Worm (Caenorhabditis elegans) whole organism, L4/young adult: ENCODE results near the gene T20D4.7.

Experiments
- W03F9.2 ChIP-seq: fragments of 150-350 bp; optimal IDR thresholded peaks from 2 replicates; lab custom pipeline; 2014; ENCODE audit warnings: missing biosample characterization, missing genetic modification characterization
- dao-5 ChIP-seq: sonication (generic microtip); optimal IDR thresholded peaks from 2 replicates; lab custom pipeline; 2016; ENCODE audit warnings: missing genotype, missing genetic modification characterization, moderate library complexity, missing compliant biosample characterization
- him-1 ChIP-seq: sonication (generic microtip); optimal IDR thresholded peaks from 2 replicates; lab custom pipeline; 2016; ENCODE audit warnings: missing genotype, missing genetic modification reagents, missing genetic modification characterization, missing compliant biosample characterization

T20D4.7 gene

DNA sequence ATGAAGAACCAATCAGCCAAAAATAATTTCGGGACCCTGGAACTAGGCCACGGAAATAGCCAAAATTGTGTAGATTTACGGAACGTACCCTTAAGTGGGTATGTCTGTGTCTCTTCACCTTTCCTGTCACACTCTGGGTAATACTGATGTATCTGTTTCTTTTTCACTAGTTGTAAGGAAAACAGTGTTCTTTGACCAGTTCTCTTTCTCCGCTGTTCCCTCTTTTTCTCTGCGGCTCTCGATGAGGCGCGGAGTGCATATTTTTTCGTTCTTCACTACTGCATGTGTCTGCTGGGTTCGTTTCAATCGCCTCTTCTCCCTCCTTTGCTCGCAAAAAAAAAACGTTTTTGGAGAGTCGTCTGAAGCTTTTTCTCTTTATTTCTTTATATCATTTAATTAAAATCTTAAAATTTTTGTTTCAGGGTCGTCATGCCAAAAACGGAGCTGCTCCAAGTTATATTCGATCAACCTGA is 1.4 kb downstream of the T20D4.7 start, which contains the start of gene arrd-22:
TSS of gene arrd-22 (plus strand) at position 423 of the 473 bp plus-strand sequence.
- no peak for TF ChIP-seq dao-5 (tag; lab: Kevin White, UChicago)

DNA sequence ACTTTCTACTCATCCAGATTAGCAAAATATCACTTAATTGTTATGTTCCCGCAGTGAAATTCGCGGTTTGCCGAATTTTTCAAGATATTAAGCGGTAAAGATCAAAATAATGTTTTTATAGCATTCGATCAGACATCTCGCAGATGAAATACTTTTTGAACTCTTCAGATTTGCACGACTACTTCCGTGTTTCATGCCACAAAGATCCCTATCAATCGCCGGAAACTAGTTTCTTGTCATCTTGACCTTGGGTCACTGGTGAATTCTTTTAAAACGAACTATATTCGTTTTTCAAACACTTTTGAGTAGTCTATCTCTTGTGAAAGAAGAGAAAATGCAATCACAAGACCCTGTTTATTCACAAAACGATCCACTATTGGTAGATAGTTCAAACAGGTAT is 4.3 kb downstream of the T20D4.7 start, which contains the start of gene txt-11:
TSS of gene txt-11 (plus strand) at position 301 of the 400 bp plus-strand sequence.
- no peak for TF ChIP-seq dao-5 (tag; lab: Kevin White, UChicago)
- TF ChIP-seq him-1, result no peak
- no peak for TF ChIP-seq W03F9.2

DNA sequence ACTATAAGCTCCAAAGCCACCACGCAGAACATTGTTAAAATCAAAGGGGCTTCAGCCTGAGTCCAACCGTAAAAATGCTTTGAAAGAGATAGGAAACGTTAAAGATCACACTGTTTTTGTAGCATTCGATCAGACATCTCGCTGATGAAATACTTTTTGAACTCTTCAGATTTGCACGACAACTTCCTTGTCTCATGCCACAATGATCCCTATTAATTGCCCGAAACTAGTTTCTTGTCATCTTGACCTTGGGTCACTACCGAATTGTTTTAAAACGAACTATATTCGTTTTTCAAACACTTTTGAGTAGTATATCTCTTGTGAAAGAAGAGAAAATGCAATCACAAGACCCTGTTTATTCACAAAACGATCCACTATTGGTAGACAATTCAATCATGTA is 9.2 kb downstream of the T20D4.7 start, which contains the start of gene T20D4.3:
TSS of gene T20D4.3 (plus strand) at position 301 of the 400 bp plus-strand sequence.
- TF ChIP-seq him-1 (no peak), W03F9.2 (no peak), dao-5 (tag; lab: Kevin White, UChicago) (no peak)

DNA sequence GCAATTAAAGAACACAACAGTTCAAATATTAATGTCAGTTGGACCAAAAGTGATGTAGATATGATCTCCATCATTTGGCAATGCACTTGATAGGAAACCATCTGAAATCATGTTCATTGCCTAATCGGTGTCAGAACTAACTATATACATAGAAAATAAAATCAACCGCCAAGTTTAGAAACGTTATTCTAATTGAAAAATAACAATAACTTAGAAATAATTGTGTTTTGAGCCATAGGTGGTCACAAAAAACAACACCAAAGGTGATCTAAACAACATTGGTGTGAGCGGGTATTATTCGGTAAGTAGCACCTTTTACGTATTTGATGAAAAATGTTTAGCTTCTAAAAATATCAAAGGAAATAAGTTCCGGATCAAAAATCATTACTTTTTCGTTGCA is 15.6 kb downstream of the T20D4.7 start, which contains the start of gene srab-21:
TSS of gene srab-21 (minus strand) at position 101 of the 400 bp plus-strand sequence.
- TF ChIP-seq dao-5 (tag; lab: Kevin White, UChicago) (no peak), him-1 (no peak), W03F9.2 (no peak)

DNA sequence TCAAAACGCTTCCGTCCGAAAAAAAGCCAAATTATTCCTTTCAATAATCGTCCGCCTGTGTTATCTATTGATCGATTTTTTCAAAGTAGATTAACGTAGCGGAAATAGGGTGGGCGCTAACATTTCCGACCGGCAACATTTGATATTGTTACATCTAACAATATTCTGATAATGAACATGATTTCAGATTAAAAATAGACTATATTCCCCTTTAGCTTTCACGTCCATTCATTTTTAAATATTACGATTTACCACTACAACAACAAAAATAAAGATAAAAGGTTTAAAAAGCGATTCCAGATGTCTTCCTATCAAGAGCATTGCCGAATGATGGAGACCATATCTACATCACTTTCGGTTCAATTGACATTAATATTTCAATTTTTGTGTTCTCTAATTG is 17.4 kb downstream of the T20D4.7 start, which contains the start of gene srab-22:
TSS of gene srab-22 (plus strand) at position 301 of the 400 bp plus-strand sequence.
- TF ChIP-seq him-1 (no peak), W03F9.2 (no peak), dao-5 (tag; lab: Kevin White, UChicago) (no peak)

DNA sequence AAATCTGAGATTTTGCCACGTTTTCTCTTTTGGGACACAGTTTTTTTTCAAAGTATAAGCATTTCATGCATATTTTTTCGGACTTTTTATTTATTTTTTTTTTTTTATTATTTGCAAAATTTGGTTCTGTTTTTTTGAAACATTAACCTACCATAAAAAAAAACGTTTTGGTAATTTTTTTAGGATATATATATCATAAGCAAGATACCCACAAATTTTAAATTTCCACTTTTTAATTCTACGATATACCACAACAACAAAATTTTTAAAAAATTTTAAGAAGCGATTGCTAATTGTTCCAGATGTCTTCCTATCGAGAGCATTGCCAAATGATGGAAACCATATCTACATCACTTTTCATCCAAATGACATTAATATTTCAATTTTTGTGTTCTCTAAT is 20.0 kb downstream of the T20D4.7 start, which contains the start of gene srab-20:
TSS of gene srab-20 (plus strand) at position 301 of the 400 bp plus-strand sequence.
- TF ChIP-seq dao-5 (tag; lab: Kevin White, UChicago) (no peak), W03F9.2 (no peak), him-1 (no peak)

DNA sequence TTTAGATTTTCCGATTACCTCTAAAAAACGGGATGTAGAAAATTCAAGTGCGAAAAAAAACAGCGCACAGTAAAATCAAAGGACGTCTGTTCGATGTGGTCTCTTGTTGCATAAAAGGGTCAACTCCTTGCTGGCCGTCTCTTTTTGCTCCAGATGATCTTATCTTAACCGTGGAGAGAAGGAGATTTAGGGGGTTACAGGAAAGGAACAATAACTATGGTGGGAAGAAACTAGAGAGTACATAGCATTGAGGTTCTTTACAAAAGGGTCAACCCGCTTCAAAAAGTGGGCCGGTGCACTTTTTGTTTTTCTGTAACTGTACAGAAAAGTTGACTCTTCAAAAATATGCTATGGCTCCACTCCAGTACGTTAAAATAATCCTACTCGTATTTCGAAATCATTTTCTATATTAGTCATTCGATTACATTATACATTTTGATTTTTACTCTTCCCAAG is 22.9 kb downstream of the T20D4.7 start, which contains the start of the genes T20D4.19 and srj-9:
TSS of gene T20D4.19 (minus strand) at position 101 of the 456 bp plus-strand sequence.
TSS of gene srj-9 (plus strand) at position 406 of the 456 bp plus-strand sequence.
- TF ChIP-seq him-1, result no peak
- no peak for TF ChIP-seq W03F9.2
- TF ChIP-seq dao-5 (tag; lab: Kevin White, UChicago), result no peak

DNA sequence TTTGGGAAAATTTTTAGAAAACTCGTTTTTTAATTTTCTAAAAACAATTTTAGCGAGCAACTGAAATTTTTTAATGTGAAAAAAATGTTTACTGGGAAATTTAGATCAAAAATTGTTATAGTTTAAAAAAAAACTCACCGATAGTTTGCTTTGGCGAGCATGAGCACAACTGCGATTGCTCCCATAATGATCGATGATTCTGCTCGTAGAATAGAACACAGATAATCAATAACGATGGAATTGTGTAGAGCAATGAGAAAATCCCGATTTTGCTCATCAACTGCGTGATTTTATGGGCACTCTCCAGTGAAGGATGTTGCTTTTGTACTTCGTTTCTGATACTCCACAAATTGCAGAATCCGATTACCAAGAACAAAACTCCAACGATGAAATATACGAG is 33.9 kb downstream of the T20D4.7 start:
- no peak for TF ChIP-seq dao-5 (tag; lab: Kevin White, UChicago)
- no peak for TF ChIP-seq W03F9.2
- TF ChIP-seq him-1, result no peak

DNA sequence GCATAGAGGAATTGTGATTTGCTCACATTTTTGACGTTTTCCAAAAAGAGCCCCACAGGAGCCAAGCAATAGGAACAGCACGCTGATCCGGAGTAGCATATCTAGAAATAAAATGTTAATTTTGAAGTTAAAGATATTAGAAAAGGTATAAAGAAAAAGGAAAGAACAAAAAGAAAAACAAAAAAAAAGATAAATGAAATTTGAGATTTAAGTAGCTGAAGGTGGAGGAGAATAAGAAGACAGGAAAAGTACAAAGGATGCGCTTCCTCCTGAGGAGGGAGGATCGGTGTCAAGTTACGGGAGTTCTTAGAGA is 36.0 kb downstream of the T20D4.7 start, which contains the start of gene cfz-2:
TSS of gene cfz-2 (minus strand) at position 101 of the 313 bp plus-strand sequence.
- TF ChIP-seq W03F9.2 (no peak), him-1 (no peak), dao-5 (tag; lab: Kevin White, UChicago) (no peak)

DNA sequence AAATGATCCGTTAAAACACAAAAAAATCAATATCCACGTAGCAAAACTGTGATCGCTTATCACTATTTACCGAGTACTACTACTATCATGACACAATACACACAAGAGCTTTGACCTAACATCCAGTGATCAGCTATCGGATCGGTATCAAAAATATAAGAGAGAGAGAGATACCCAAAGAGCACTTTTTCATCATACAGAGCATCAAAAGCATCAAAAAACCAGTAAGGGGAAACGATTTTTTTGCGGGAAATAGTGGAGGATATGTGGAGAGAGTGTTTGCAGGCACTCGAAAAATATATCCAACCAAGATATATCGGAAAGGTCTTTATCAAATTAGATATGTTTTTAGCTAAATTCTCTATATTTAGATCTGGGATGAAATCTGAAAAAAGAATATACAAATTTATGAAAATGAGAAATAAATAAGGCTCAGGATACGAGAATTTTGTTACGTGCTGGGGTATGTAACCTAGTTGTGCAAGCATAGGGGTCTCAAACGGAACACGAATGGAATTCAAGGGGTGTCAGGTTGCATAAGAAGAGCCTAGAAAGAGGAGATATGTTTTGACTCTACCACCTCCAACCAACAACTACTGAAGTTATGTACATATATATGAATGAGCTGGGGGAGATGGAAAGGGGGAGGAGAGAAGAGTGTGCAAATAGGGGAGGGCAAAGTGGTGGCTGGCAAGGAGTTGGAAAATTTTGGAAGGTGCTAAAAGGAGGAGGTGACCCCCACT is 36.6 kb downstream of the T20D4.7 start:
- TF ChIP-seq him-1 (no peak), W03F9.2 (no peak), dao-5 (tag; lab: Kevin White, UChicago) (no peak)

DNA sequence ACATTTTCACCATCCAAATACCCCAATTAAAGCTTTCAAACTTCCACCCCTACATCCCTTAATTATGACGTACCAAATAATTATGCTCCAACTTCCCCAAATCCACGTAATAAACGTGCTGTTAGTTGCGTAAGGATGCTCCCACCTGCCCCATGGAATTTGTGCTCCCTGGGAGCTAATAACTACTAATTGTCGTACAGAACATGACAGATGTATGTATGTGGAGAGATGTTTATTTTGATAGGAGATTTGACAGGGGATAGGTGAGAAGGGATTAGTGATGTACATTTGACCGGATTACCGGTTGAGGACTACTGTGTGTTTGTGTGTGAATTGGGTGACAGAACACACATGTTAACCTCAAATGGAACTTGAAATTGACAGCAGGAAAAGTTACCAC is 41.1 kb downstream of the T20D4.7 start:
- TF ChIP-seq him-1 (no peak), dao-5 (tag; lab: Kevin White, UChicago) (no peak), W03F9.2 (no peak)

DNA sequence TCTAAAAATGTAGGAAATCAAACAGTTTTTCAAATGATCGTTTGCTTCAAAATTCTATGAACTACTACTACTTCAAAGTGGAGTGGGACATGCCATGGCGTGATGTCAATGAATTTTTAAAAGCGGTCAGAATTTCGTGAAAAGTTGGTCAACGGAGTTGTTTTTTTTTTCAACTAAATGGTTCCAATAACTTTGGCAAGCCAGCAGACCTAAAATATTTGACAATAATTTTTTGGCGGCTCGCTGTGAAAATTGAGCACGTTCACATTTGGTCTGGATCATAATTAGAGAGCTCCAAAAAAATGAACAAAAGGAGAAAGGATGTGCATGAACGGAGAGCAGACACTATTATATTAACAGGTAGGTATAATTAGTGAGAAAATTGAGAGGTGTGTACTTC is 41.6 kb downstream of the T20D4.7 start:
- TF ChIP-seq him-1 (no peak), W03F9.2 (no peak), dao-5 (tag; lab: Kevin White, UChicago) (no peak)

DNA sequence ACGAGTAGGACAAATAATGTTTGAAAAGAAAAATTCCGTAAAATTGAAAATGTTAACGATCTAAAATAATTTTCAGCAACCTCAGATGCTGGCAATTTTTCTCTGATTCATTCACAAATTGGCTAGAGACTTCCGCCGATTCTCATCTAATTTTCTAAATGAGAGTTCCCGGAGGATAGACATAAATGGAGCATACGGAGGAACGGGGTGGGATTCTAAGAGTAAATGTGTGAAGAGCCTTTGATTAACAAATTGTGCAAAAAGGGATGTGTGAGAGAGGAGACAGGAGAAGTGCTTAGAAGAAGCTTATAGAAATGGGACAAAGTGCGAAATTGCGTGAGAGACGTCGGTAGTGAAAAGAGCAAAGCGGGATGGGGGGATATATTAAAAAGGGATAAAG is 42.9 kb downstream of the T20D4.7 start:
- TF ChIP-seq him-1, result no peak
- no peak for TF ChIP-seq dao-5 (tag; lab: Kevin White, UChicago)
- TF ChIP-seq W03F9.2, result no peak

DNA sequence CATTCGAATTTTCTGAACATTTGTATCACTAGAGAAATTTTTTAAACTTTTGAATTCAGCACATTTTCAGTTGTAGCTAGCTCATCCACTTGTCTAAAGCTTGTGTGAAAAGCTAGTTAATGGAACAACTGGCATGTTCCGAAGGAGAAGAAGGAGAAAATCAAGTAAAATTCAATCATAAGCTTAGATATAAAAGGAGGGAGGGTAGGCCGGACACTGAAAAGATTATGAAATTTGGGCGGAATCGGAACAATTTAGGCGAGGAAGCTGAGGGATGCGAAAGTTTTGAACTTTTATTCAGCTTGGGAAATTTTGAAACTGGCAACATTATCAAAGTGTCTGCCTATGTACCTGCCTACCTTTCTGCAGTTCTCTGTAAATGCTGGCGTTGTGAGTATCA is 43.8 kb downstream of the T20D4.7 start:
- TF ChIP-seq W03F9.2, result no peak
- TF ChIP-seq him-1, result no peak
- no peak for TF ChIP-seq dao-5 (tag; lab: Kevin White, UChicago)

DNA sequence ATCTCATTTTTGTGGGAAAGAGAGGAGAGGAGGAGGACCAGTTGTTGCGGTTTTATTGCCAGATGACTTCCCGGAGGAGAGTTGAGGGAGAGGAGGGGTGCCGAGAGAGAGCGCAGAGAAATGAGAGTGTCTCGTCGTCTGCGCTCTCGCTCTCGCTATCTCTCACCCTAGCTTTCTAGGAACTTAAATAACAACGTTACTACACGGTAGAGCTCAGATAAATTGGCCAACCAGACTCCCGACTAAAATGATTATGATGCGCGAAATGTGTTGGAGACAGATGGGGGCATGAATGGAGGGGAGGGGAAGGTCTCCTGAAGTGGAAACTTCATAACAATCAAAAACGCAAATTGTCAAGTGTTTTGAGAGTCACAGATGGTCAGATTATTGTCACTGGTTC is 45.9 kb downstream of the T20D4.7 start:
- TF ChIP-seq dao-5 (tag; lab: Kevin White, UChicago) (no peak), W03F9.2 (no peak), him-1 (no peak)
